Fruit fly (Drosophila melanogaster): ENCODE results near the gene Bre1.

DNA sequence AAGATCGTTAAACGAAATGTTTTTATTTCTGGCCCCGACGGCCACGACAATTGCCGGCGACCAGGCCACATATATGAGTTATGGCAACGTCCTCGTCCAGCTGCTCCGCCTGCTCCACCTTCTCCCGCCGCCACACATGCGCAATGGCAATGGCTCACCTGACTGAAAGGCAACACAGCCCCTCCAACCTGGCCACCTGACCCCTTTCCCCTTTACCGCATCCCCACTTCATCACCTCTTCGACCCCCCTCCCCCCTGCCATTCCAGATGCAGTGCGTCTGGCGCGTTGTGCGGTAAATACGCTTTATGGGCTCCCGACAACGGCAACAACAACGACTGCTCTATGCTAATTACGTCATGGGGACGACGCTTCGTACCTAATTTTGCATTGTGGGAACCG lies 39.8 kb upstream of the Bre1 start:
- TF ChIP-seq CG8478 (optimal IDR thresholded peaks at IDR 0.05): no peak
- TF ChIP-seq CTCF (optimal IDR thresholded peaks at IDR 0.05): no peak
